Fruit fly (Drosophila melanogaster): ENCODE results near the gene Mnn1.

Gene Mnn1

DNA sequence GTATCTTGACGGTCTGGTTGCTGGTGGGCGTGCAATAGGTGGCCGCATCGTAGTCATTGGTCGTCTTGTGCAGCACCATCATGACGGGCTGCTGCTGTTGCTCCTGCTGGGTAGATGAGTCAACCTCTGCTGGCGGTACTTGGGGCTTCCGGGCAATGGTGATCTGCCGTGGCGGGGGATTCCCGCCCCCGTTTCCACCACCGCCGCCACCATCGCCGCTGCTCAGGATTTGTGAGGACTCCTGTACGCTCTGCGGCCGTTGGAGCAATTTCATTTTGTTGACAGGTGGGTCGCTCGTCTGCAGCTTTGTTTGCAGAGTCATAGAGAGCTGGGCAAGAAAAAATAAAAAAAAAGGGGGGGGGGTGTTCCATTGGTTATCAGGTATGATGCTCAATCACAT lies 29.8 kb upstream of the Mnn1 start:
- TF ChIP-seq Rel (GFP tag; optimal IDR thresholded peaks at IDR 0.05) = no peak
- peak; percentile 65 for TF ChIP-seq Rel (tag; optimal IDR thresholded peaks at IDR 0.05)
- TF ChIP-seq brk (GFP tag; optimal IDR thresholded peaks at IDR 0.05) = no peak

DNA sequence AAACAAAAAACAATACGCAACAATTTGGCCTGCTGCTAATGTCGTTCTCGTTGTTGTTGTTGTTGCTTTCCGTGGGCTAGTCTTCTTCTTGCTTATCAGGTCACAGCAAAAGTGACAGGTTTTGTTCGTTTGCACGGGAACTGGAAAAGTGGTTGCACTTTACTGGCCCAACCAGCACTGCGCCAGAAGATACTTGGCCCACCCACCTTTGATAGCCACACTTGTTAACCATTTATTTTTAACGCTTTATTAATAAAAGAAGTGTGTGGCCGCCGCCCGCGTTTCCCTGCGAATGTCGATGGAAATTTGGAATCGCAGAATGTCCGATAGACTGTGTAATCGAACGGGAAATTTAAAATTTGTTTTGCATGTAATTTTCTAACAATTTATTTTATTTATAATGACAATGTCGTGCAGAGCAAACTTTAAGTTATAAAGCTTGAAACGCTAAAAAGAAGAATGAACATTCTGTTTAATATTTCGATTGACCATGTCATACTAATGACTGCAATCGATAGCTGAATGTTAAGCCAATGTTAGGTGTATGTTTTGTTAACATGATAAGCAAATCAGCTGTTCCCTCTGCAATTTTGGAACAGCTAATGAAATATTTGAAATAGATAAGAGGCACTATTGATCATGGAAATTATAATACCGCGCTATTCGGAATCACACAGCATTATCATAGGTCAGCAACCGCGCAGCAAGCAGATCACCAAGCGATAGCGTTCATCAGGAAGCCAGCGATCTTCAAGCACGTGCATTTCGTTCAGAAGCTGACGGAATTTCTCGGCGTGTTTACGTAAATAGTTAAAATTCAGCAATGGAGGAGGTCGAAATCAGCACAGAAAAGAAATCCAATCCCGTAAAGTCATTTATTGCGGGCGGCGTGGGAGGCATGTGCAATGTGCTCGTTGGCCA lies 28.9 kb upstream of the Mnn1 start, which contains the start of the genes CG31908 and MME1:
Gene CG31908 (minus strand): TSS at position 402 of the 921 bp plus-strand sequence.
Gene MME1 (plus strand): TSS at position 539 of the 921 bp plus-strand sequence.
- TF ChIP-seq Sp1 (GFP tag; optimal IDR thresholded peaks at IDR 0.05) = peak; percentile 23
- no peak for TF ChIP-seq Rel (GFP tag; optimal IDR thresholded peaks at IDR 0.05)
- no peak for TF ChIP-seq Rel (tag; optimal IDR thresholded peaks at IDR 0.05)
- peak; percentile 66 for TF ChIP-seq rgr (GFP tag; optimal IDR thresholded peaks at IDR 0.05)
- no peak for TF ChIP-seq Dfd (GFP tag; optimal IDR thresholded peaks at IDR 0.05)
- no peak for TF ChIP-seq Mio (GFP tag; optimal IDR thresholded peaks at IDR 0.05)
- peak; percentile 80 for TF ChIP-seq GATAd (GFP tag; optimal IDR thresholded peaks at IDR 0.05)
- TF ChIP-seq sage (GFP tag; optimal IDR thresholded peaks at IDR 0.05) = peak; percentile 54
- TF ChIP-seq ey (GFP tag; optimal IDR thresholded peaks at IDR 0.05) = peak; percentile 65
- peak; percentile 20 for TF ChIP-seq sv (GFP tag; optimal IDR thresholded peaks at IDR 0.05)
- TF ChIP-seq br (GFP tag; optimal IDR thresholded peaks at IDR 0.05) = peak; percentile 58
- TF ChIP-seq foxo (GFP tag; optimal IDR thresholded peaks at IDR 0.05) = peak in 1 of 2 experiments; percentile 63
- peak; percentile 42 for TF ChIP-seq brk (GFP tag; optimal IDR thresholded peaks at IDR 0.05)
- TF ChIP-seq lola (GFP tag; optimal IDR thresholded peaks at IDR 0.05) = no peak
- no peak for TF ChIP-seq N (GFP tag; optimal IDR thresholded peaks at IDR 0.05)
- no peak for TF ChIP-seq Vsx2 (GFP tag; optimal IDR thresholded peaks at IDR 0.05; ENCODE audit: partially characterized antibody)
- TF ChIP-seq fru (GFP tag; optimal IDR thresholded peaks at IDR 0.05) = peak; percentile 59
- TF ChIP-seq pan (optimal IDR thresholded peaks at IDR 0.05) = no peak
- peak; percentile 40 for TF ChIP-seq Myc (optimal IDR thresholded peaks at IDR 0.05)
- TF ChIP-seq CG32264 (GFP tag; optimal IDR thresholded peaks at IDR 0.05) = peak; percentile 32
- TF ChIP-seq Abd-B (GFP tag; optimal IDR thresholded peaks at IDR 0.05) = no peak
- TF ChIP-seq CG9705 (GFP tag; optimal IDR thresholded peaks at IDR 0.05) = no peak
- TF ChIP-seq dsf (GFP tag; optimal IDR thresholded peaks at IDR 0.05; ENCODE audit: borderline replicate concordance) = peak; percentile 45
- TF ChIP-seq HLH106 (tag; optimal IDR thresholded peaks at IDR 0.05) = peak; percentile 3
- no peak for TF ChIP-seq Hr78 (GFP tag; optimal IDR thresholded peaks at IDR 0.05)
- peak; percentile 82 for TF ChIP-seq tai (GFP tag; optimal IDR thresholded peaks at IDR 0.05)
- TF ChIP-seq Dif (GFP tag; optimal IDR thresholded peaks at IDR 0.05; ENCODE audit: partially characterized antibody) = no peak
- no peak for TF ChIP-seq dl (GFP tag; optimal IDR thresholded peaks at IDR 0.05; ENCODE audit: insufficient read depth in 1 of 2, partially characterized antibody in 2 of 2)
- TF ChIP-seq psq (GFP tag; optimal IDR thresholded peaks at IDR 0.05) = peak; percentile 51
- peak; percentile 45 for TF ChIP-seq Hnf4 (GFP tag; optimal IDR thresholded peaks at IDR 0.05)
- TF ChIP-seq Jra (GFP tag; optimal IDR thresholded peaks at IDR 0.05) = peak; percentile 81
- TF ChIP-seq woc (GFP tag; optimal IDR thresholded peaks at IDR 0.05) = no peak
- TF ChIP-seq usp (GFP tag; optimal IDR thresholded peaks at IDR 0.05) = no peak
- peak; percentile 84 for TF ChIP-seq Hr83 (GFP tag; optimal IDR thresholded peaks at IDR 0.05; ENCODE audit: poor library complexity, severe bottlenecking)
- TF ChIP-seq CrebA (GFP tag; optimal IDR thresholded peaks at IDR 0.05; ENCODE audit: borderline replicate concordance) = no peak
- no peak for TF ChIP-seq jim (GFP tag; optimal IDR thresholded peaks at IDR 0.05)
- peak; percentile 41 for TF ChIP-seq OdsH (GFP tag; optimal IDR thresholded peaks at IDR 0.05)
- TF ChIP-seq dmrt93B (GFP tag; optimal IDR thresholded peaks at IDR 0.05) = no peak
- peak; percentile 54 for TF ChIP-seq h (GFP tag; optimal IDR thresholded peaks at IDR 0.05)
